Fruit fly (Drosophila melanogaster) S2 (cell line): ENCODE measurements around the gene Prp18.

ENCODE experiments used
- CG8478 ChIP-seq: fragments of >200 bp; optimal IDR thresholded peaks from 2 replicates; lab custom pipeline; 2018
- CTCF ChIP-seq, 2 experiments: fragments of >200 bp; optimal IDR thresholded peaks; 2 replicates each; lab custom pipeline; 2018

- TF ChIP-seq CG8478: no peak
- TF ChIP-seq CTCF (optimal IDR thresholded peaks at IDR 0.05; lab: Kevin White, UChicago): no peak
Observed at dm6 chr3R:19071951-19072350, 40.9 kb upstream of the Prp18 start.
